Worm (Caenorhabditis elegans) whole organism, young adult: Measurements from ENCODE around the gene gfi-1.

Source experiments
- C06A6.2 ChIP-seq: fragments of 200-800 bp; sonication (Bioruptor generic); conservative IDR thresholded peaks from 2 replicates; pipeline ENCODE4 v1.3.6; 2022; ENCODE audit warnings: missing genetic modification characterization, missing compliant biosample characterization
- F22D6.2 ChIP-seq: sonication (generic microtip); optimal IDR thresholded peaks from 2 replicates; lab custom pipeline; 2016; ENCODE audit warnings: mild to moderate bottlenecking, missing genetic modification characterization, missing compliant biosample characterization
- K11D2.4 ChIP-seq: fragments of 200-800 bp; sonication (Bioruptor generic); IDR thresholded peaks from 2 replicates; pipeline ENCODE4 v1.3.6; 2022; ENCODE audit warnings: missing genetic modification reagents, missing genetic modification characterization, missing compliant biosample characterization
- Y53G8AR.9 ChIP-seq: fragments of 200-800 bp; sonication (Bioruptor generic); conservative IDR thresholded peaks from 2 replicates; pipeline ENCODE4 v1.3.6; 2022; ENCODE audit warnings: missing genetic modification reagents, missing genetic modification characterization, missing compliant biosample characterization
- ccch-3 ChIP-seq: fragments of 200-800 bp; sonication (Bioruptor generic); optimal IDR thresholded peaks from 2 replicates; lab custom pipeline; 2018; ENCODE audit warnings: mild to moderate bottlenecking, missing genetic modification characterization, missing compliant biosample characterization
- dpl-1 ChIP-seq: fragments of 150-350 bp; optimal IDR thresholded peaks from 2 replicates; lab custom pipeline; 2014; ENCODE audit warnings: missing biosample characterization, missing genetic modification reagents, missing genetic modification characterization
- hsf-1 ChIP-seq: fragments of 200-800 bp; sonication (Bioruptor generic); IDR thresholded peaks from 2 replicates; pipeline ENCODE4 v1.3.6; 2022; ENCODE audit warnings: missing genetic modification reagents, missing genetic modification characterization, missing compliant biosample characterization
- lin-26 ChIP-seq: fragments of 200-800 bp; sonication (Bioruptor generic); IDR thresholded peaks from 2 replicates; pipeline ENCODE4 v1.3.6; 2022; ENCODE audit warnings: missing genetic modification reagents, missing genetic modification characterization, missing compliant biosample characterization
- mxl-1 ChIP-seq: sonication (generic microtip); optimal IDR thresholded peaks from 2 replicates; lab custom pipeline; 2016; ENCODE audit warnings: missing genetic modification characterization, missing compliant biosample characterization
- rcor-1 ChIP-seq: fragments of 200-800 bp; sonication (Bioruptor generic); IDR thresholded peaks from 2 replicates; pipeline ENCODE4 v1.3.6; 2022; ENCODE audit warnings: missing genetic modification reagents, missing genetic modification characterization, missing compliant biosample characterization
- snpc-3.4 ChIP-seq: sonication (generic microtip); optimal IDR thresholded peaks from 2 replicates; lab custom pipeline; 2017; ENCODE audit warnings: missing genetic modification characterization, mild to moderate bottlenecking, missing compliant biosample characterization, antibody characterized with exemption, moderate library complexity, missing genotype, missing genetic modification reagents
- somi-1 ChIP-seq: fragments of 200-800 bp; sonication (Bioruptor generic); optimal IDR thresholded peaks from 2 replicates; lab custom pipeline; 2018; ENCODE audit warnings: mild to moderate bottlenecking, missing genetic modification characterization, missing compliant biosample characterization
- zfh-2 ChIP-seq: fragments of 200-800 bp; sonication (Bioruptor generic); conservative IDR thresholded peaks from 2 replicates; pipeline ENCODE4 v1.3.6; 2022; ENCODE audit warnings: missing genetic modification reagents, missing genetic modification characterization, missing compliant biosample characterization

DNA sequence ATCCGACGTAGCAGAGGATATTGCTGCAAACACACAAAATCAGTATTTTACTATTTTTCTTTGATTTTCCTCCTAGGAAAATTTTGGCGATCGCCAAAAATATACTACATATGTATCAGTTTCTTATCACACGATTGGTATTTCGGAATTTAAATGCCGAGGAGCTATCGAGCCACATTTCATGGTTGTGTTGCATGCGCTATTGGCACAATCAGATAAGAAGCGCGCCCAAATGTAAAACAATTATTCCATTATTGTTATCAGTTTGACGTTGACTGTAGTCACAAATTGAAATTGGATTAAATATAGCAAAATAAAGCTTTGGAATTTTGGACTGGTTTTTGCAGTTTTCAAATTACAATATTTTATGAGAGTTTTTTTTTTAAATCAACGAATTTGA, 809 bp downstream of the gfi-1 start:
- no peak for TF ChIP-seq snpc-3.4 (tag; lab: Kevin White, UChicago)
- no peak for TF ChIP-seq K11D2.4 (GFP tag; lab: Robert Waterston, UW)
- no peak for TF ChIP-seq mxl-1 (tag; lab: Kevin White, UChicago)
- no peak for TF ChIP-seq ccch-3 (GFP tag; lab: Kevin White, UChicago)
- no peak for TF ChIP-seq dpl-1 (GFP tag; lab: Kevin White, UChicago)
- no peak for TF ChIP-seq F22D6.2
- no peak for TF ChIP-seq Y53G8AR.9
- no peak for TF ChIP-seq hsf-1
- TF ChIP-seq somi-1 (GFP tag; lab: Kevin White, UChicago), result no peak
- TF ChIP-seq C06A6.2 (GFP tag; lab: Robert Waterston, UW), result no peak
- TF ChIP-seq lin-26 (GFP tag; lab: Robert Waterston, UW), result no peak
- TF ChIP-seq rcor-1 (GFP tag; lab: Robert Waterston, UW), result no peak
- TF ChIP-seq zfh-2 (GFP tag; lab: Robert Waterston, UW), result no peak
